Fruit fly (Drosophila melanogaster) whole organism, prepupa: ENCODE data around the gene CSN1a.

Experiments used
- CG6854 ChIP-seq: fragments of 200-800 bp; sonication (Bioruptor generic); optimal IDR thresholded peaks from 2 replicates; lab custom pipeline; 2017; ENCODE audit warnings: missing biosample characterization, mild to moderate bottlenecking, missing genetic modification characterization
- CG8632 ChIP-seq: fragments of 200-800 bp; sonication (Bioruptor generic); optimal IDR thresholded peaks from 3 replicates; lab custom pipeline; 2016; ENCODE audit warnings: missing biosample characterization, missing genetic modification characterization
- lz ChIP-seq: fragments of 200-800 bp; sonication (Bioruptor generic); optimal IDR thresholded peaks from 3 replicates; lab custom pipeline; 2016; ENCODE audit warnings: missing biosample characterization, missing genetic modification characterization

DNA sequence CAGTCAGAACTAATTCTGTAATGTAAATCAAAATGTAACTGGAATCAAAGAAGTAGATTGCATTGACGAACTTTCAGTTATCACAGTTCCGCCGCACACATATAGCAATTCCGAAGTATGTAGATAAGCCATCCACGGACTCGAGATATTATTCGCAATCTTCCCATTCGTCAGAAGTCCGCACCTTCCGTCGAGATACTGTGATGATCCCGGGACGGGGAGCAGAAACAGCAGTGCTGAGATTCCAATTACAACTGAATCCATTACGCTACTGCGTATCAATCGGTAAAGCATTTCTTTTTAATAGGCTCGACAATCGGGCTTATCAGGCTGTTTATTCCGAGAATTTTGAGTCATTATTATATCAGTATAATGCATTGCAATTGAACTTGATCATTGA, 12.1 kb downstream of the CSN1a start, which contains the start of gene CG4650:
- no peak for TF ChIP-seq CG8632 (GFP tag; lab: Kevin White, UChicago)
- TF ChIP-seq lz, result no peak
- no peak for TF ChIP-seq CG6854 (GFP tag; lab: Kevin White, UChicago)
